Fruit fly (Drosophila melanogaster) whole organism, wandering third instar larva: ENCODE data around the gene Fbp1.

Experiments
- CG9705 ChIP-seq: fragments of 200-800 bp; sonication (Bioruptor generic); optimal IDR thresholded peaks from 2 replicates; lab custom pipeline; 2018; ENCODE audit warnings: missing biosample characterization, mild to moderate bottlenecking, missing genetic modification characterization
- GATAd ChIP-seq: sonication (Bioruptor generic); optimal IDR thresholded peaks from 2 replicates; lab custom pipeline; 2016; ENCODE audit warnings: missing biosample characterization, missing genetic modification characterization
- Mio ChIP-seq: sonication (Bioruptor generic); optimal IDR thresholded peaks from 2 replicates; lab custom pipeline; 2016; ENCODE audit warnings: missing biosample characterization, missing genetic modification characterization
- OdsH ChIP-seq: fragments of 200-800 bp; sonication (Bioruptor generic); optimal IDR thresholded peaks from 2 replicates; lab custom pipeline; 2016; ENCODE audit warnings: missing biosample characterization, mild to moderate bottlenecking, missing genetic modification characterization
- Sp1 ChIP-seq: fragments of 200-800 bp; sonication (Bioruptor generic); optimal IDR thresholded peaks from 3 replicates; lab custom pipeline; 2019; ENCODE audit warnings: missing biosample characterization, mild to moderate bottlenecking, missing genetic modification characterization, moderate library complexity
- dl ChIP-seq, 2 experiments: fragments of 175-275, 200-275 bp in 1 of 2; fragments of 200-275 bp in 1 of 2; sonication (Bioruptor generic); optimal IDR thresholded peaks; lab custom pipeline; 2018; ENCODE audit warnings: mild to moderate bottlenecking in 2 of 2, missing biosample characterization in 2 of 2, missing genetic modification characterization in 2 of 2, moderate library complexity in 2 of 2; ENCODE audit not compliant: partially characterized antibody in 2 of 2, insufficient read depth in 1 of 2
- dsf ChIP-seq: sonication (Bioruptor generic); optimal IDR thresholded peaks from 2 replicates; lab custom pipeline; 2016; ENCODE audit warnings: missing biosample characterization, missing genetic modification characterization, borderline replicate concordance
- ey ChIP-seq: fragments of 200-800 bp; sonication (Bioruptor generic); optimal IDR thresholded peaks from 2 replicates; lab custom pipeline; 2016; ENCODE audit warnings: missing biosample characterization, missing genetic modification characterization
- fru ChIP-seq: fragments of 200-800 bp; sonication (Bioruptor generic); optimal IDR thresholded peaks from 3 replicates; lab custom pipeline; 2016; ENCODE audit warnings: missing biosample characterization, mild to moderate bottlenecking, missing genetic modification characterization
- h ChIP-seq: fragments of 200-800 bp; sonication (Bioruptor generic); optimal IDR thresholded peaks from 3 replicates; lab custom pipeline; 2016; ENCODE audit warnings: missing biosample characterization, mild to moderate bottlenecking, missing genetic modification characterization
- psq ChIP-seq: fragments of 200-800 bp; sonication (Bioruptor generic); optimal IDR thresholded peaks from 3 replicates; lab custom pipeline; 2017; ENCODE audit warnings: missing biosample characterization, mild to moderate bottlenecking, missing genetic modification characterization, moderate library complexity
- tai ChIP-seq: sonication (Bioruptor generic); optimal IDR thresholded peaks from 2 replicates; lab custom pipeline; 2016; ENCODE audit warnings: missing biosample characterization, missing genetic modification characterization
- usp ChIP-seq: fragments of >200 bp; optimal IDR thresholded peaks from 2 replicates; lab custom pipeline; 2017; ENCODE audit warnings: missing biosample characterization, missing genetic modification characterization

DNA sequence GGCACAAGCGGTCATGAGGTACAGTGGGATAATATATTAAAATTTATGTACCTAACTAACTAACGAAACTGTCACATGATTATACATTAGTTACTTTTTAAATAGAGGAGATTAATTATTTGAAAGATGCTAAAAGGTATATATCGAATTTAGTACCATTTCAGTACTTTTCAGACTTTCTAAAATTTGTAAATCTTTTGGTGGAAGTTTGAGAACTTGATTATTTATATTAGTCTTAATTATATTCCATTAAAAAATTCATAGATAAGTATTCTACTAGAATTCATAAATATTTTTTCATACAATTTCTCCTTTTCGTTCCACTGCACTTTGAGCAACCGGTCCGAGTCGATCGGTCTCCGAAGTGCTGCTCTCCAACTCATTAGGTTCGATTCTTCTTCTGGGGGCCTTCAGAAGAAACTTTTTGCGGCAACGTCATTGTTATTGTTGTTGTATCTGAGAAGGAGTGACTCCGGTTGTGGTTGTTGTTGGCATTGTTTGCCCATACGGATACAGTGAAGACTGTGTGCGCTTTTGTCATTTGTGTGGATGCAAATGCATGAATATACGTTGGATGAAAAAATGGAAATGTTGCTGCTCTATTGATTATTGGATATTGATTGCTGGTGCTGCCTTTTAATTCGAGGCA, 47.9 kb upstream of the Fbp1 start:
- TF ChIP-seq psq (GFP tag; lab: Kevin White, UChicago), result peak; percentile 21
- TF ChIP-seq fru (GFP tag; lab: Kevin White, UChicago), result peak; percentile 1
- no peak for TF ChIP-seq CG9705 (GFP tag; lab: Kevin White, UChicago)
- TF ChIP-seq ey (GFP tag; lab: Kevin White, UChicago), result no peak
- no peak for TF ChIP-seq usp (GFP tag; lab: Kevin White, UChicago)
- no peak for TF ChIP-seq h (GFP tag; lab: Kevin White, UChicago)
- TF ChIP-seq Mio (GFP tag; lab: Kevin White, UChicago), result no peak
- no peak for TF ChIP-seq tai (GFP tag; lab: Kevin White, UChicago)
- peak; percentile 16 for TF ChIP-seq Sp1 (GFP tag; lab: Kevin White, UChicago)
- TF ChIP-seq GATAd, result no peak
- TF ChIP-seq dsf (GFP tag; lab: Kevin White, UChicago), result no peak
- TF ChIP-seq OdsH (GFP tag; lab: Kevin White, UChicago), result peak; percentile 32
- no peak for TF ChIP-seq dl (GFP tag; optimal IDR thresholded peaks at IDR 0.05; lab: Kevin White, UChicago; ENCODE audit: insufficient read depth in 1 of 2, partially characterized antibody in 2 of 2)
